Fruit fly (Drosophila melanogaster): ENCODE measurements around the gene CG11164.
A peak's percentile ranks its signal among the peaks of the same experiment; 100 is the strongest.

CG11164 gene

DNA sequence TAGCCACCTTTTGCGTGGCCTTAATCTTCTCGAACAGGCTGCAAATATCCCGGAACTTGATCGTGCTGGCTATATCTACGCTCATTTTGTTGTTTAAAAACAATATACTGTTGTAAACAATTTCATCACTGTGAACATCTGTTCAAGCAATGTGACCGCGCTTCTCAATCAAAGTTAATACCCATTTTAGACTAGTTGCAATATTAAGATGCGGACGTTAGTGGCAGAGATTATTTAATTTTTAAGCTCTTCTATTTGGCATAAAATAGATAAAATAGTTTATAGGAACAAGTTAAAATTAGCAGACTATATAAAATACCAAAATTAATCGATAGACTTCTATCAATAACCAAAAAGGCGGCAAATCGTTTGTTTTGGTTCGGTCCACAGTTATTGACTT, at the start of gene CG11164, which contains the start of gene DNAlig4:
Gene CG11164 (plus strand): TSS at position 359 of the 400 bp plus-strand sequence.
Gene DNAlig4 (minus strand): TSS at position 156 of the 400 bp plus-strand sequence.
- TF ChIP-seq dsx (GFP tag; optimal IDR thresholded peaks at IDR 0.05; ENCODE audit: poor library complexity, severe bottlenecking) (no peak), svp (GFP tag) (no peak), fkh (GFP tag; optimal IDR thresholded peaks at IDR 0.05) (no peak), Eip93F (GFP tag; optimal IDR thresholded peaks at IDR 0.05) (no peak), CG10631 (GFP tag; optimal IDR thresholded peaks at IDR 0.05) (no peak), dac (GFP tag; optimal IDR thresholded peaks at IDR 0.05) (no peak), Eip75B (GFP tag; optimal IDR thresholded peaks at IDR 0.05) (no peak), CG15336 (GFP tag; IDR thresholded peaks at IDR 0.05) (no peak)

DNA sequence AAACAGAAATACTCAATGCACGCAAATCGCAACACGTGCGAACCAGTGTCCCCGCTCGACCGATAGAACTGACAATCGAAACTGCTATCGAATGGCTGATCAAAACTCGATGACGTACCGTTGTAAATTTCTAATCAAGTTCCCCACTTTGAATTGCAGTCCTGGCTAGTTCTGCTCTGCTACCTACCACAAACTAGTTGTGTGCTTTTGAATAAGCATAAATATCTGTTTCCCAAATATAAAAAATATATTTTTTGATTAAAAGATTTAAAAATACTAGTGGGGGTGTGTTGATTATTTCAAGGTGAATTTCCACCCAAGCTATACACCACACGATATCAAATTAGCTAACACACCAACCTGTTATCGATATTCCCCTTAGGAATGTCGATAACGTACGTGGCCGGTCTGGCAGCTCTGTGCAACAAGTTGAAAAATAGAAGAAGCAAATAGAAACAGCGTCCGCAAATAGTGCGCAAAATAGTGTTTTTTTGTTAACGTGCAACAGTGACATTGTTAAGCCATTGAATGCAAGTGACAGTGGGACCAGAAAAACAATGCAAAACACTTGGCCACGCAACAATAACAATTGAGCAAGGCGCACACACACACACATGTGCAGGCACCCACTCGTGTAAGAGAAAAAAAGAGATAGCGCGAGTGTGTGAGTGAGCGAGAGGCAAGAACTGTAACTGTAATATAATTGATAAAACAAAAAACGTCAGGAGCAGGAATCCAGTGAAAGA, 43.3 kb upstream of the CG11164 start, which contains the start of the genes CG2691 and NFAT:
Gene CG2691 (minus strand): TSS at position 75 of the 746 bp plus-strand sequence.
Gene NFAT (plus strand): TSS at position 412 of the 746 bp plus-strand sequence.
- TF ChIP-seq pdm3 (GFP tag; optimal IDR thresholded peaks at IDR 0.05) (no peak), svp (GFP tag) (no peak), fkh (GFP tag; optimal IDR thresholded peaks at IDR 0.05) (peak; percentile 50), Met (GFP tag; optimal IDR thresholded peaks at IDR 0.05) (no peak), vri (GFP tag; optimal IDR thresholded peaks at IDR 0.05) (peak; percentile 44), Ets96B (tag; optimal IDR thresholded peaks at IDR 0.05) (peak; percentile 22), CG6792 (GFP tag; optimal IDR thresholded peaks at IDR 0.05) (no peak), spab (GFP tag; optimal IDR thresholded peaks at IDR 0.05) (no peak), CG8319 (GFP tag; optimal IDR thresholded peaks at IDR 0.05) (no peak), Lpt (GFP tag; optimal IDR thresholded peaks at IDR 0.05) (peak; percentile 43), esn (GFP tag; optimal IDR thresholded peaks at IDR 0.05) (peak; percentile 39), Eip78C (GFP tag) (peak; percentile 73), topi (GFP tag; optimal IDR thresholded peaks at IDR 0.05) (peak; percentile 1), CG6854 (GFP tag; optimal IDR thresholded peaks at IDR 0.05) (no peak), cyc (GFP tag; optimal IDR thresholded peaks at IDR 0.05) (no peak), CG16779 (tag; optimal IDR thresholded peaks at IDR 0.05) (no peak), CG6808 (GFP tag; optimal IDR thresholded peaks at IDR 0.05) (peak; percentile 23), fd85E (GFP tag; optimal IDR thresholded peaks at IDR 0.05) (no peak), CG1621 (tag; optimal IDR thresholded peaks at IDR 0.05) (peak; percentile 13), ss (GFP tag; optimal IDR thresholded peaks at IDR 0.05) (peak; percentile 49 to 59), Eip93F (GFP tag; optimal IDR thresholded peaks at IDR 0.05) (peak; percentile 30), CG3919 (GFP tag; optimal IDR thresholded peaks at IDR 0.05) (peak; percentile 10), CG10669 (GFP tag; optimal IDR thresholded peaks at IDR 0.05) (no peak), Ets21C (GFP tag; optimal IDR thresholded peaks at IDR 0.05) (no peak), CG6163 (GFP tag; IDR thresholded peaks at IDR 0.05) (0 out of 3 replicates have a peak, but pooled peaks have one; percentile 21), CG32006 (GFP tag; optimal IDR thresholded peaks at IDR 0.05) (no peak), CG9139 (GFP tag; optimal IDR thresholded peaks at IDR 0.05) (peak; percentile 50), CG8632 (GFP tag; optimal IDR thresholded peaks at IDR 0.05) (no peak), Sox14 (GFP tag; optimal IDR thresholded peaks at IDR 0.05) (peak; percentile 59), CG31627 (GFP tag; optimal IDR thresholded peaks at IDR 0.05) (no peak), eg (GFP tag; IDR thresholded peaks at IDR 0.05) (no peak), OdsH (GFP tag; optimal IDR thresholded peaks at IDR 0.05) (no peak), CG6276 (GFP tag; optimal IDR thresholded peaks at IDR 0.05) (peak; percentile 29), CG4318 (GFP tag; optimal IDR thresholded peaks at IDR 0.05) (no peak), Hr38 (GFP tag; optimal IDR thresholded peaks at IDR 0.05) (no peak), Eip75B (GFP tag; optimal IDR thresholded peaks at IDR 0.05) (peak; percentile 20), CG3032 (tag; optimal IDR thresholded peaks at IDR 0.05) (no peak), salr (GFP tag; optimal IDR thresholded peaks at IDR 0.05) (no peak)
